Fruit fly (Drosophila melanogaster): ENCODE data around the gene CG3638.

Gene CG3638

dm6 chrX:1275018-1275820 is 38.7 kb upstream of the CG3638 start, which contains the start of gene Atf3 (continued):
- TF ChIP-seq CG34224 (GFP tag; IDR thresholded peaks at IDR 0.05; ENCODE audit: partially characterized antibody) = 0 out of 3 replicates have a peak, but pooled peaks have one; percentile 27
- TF ChIP-seq Rfx (GFP tag; IDR thresholded peaks at IDR 0.05) = peak; percentile 99
- peak; percentile 96 for TF ChIP-seq ci (GFP tag; IDR thresholded peaks at IDR 0.05)
- TF ChIP-seq wor (GFP tag; IDR thresholded peaks at IDR 0.05) = peak; percentile 98
- peak; percentile 96 for TF ChIP-seq sqz (GFP tag; optimal IDR thresholded peaks at IDR 0.05)
- TF ChIP-seq inv (GFP tag; IDR thresholded peaks at IDR 0.05; ENCODE audit: partially characterized antibody) = no peak
- peak; percentile 99 for TF ChIP-seq CG6854 (GFP tag; optimal IDR thresholded peaks at IDR 0.05)
- TF ChIP-seq ap (GFP tag; IDR thresholded peaks at IDR 0.05) = peak; percentile 97
- peak; percentile 90 for TF ChIP-seq Nf-YB (GFP tag; optimal IDR thresholded peaks at IDR 0.05)
- TF ChIP-seq dati (GFP tag; IDR thresholded peaks at IDR 0.05) = peak; percentile 89
- TF ChIP-seq C15 (GFP tag; IDR thresholded peaks at IDR 0.05) = peak; percentile 97
- peak; percentile 99 for TF ChIP-seq Usf (GFP tag; optimal IDR thresholded peaks at IDR 0.05)
- TF ChIP-seq Nf-YA (GFP tag; IDR thresholded peaks at IDR 0.05) = peak; percentile 97
- TF ChIP-seq gem (tag; optimal IDR thresholded peaks at IDR 0.05) = peak; percentile 99
- peak; percentile 98 for TF ChIP-seq CG11085 (GFP tag; IDR thresholded peaks at IDR 0.05)
- peak; percentile 97 for TF ChIP-seq ham (GFP tag; IDR thresholded peaks at IDR 0.05)
- peak; percentile 96 for TF ChIP-seq exex (tag; optimal IDR thresholded peaks at IDR 0.05)
- TF ChIP-seq CG8478 (optimal IDR thresholded peaks at IDR 0.05) = no peak
- TF ChIP-seq Scr (GFP tag; IDR thresholded peaks at IDR 0.05; ENCODE audit: partially characterized antibody) = 0 out of 2 replicates have a peak, but pooled peaks have one; percentile 28
- peak; percentile 98 for TF ChIP-seq ttk (GFP tag; IDR thresholded peaks at IDR 0.05)
- TF ChIP-seq fd64A (GFP tag; optimal IDR thresholded peaks at IDR 0.05) = peak; percentile 98
- TF ChIP-seq org-1 (GFP tag; optimal IDR thresholded peaks at IDR 0.05) = peak; percentile 100
- TF ChIP-seq BtbVII (GFP tag; optimal IDR thresholded peaks at IDR 0.05) = peak; percentile 99
- TF ChIP-seq Hsf (GFP tag; optimal IDR thresholded peaks at IDR 0.05) = peak; percentile 99
- TF ChIP-seq Dip2 (GFP tag; IDR thresholded peaks at IDR 0.05) = peak; percentile 83
- peak; percentile 98 for TF ChIP-seq CG4730 (GFP tag; IDR thresholded peaks at IDR 0.05)
- peak; percentile 99 for TF ChIP-seq nmo (GFP tag; optimal IDR thresholded peaks at IDR 0.05)
- peak in 1 of 2 experiments; percentile 93 for TF ChIP-seq Hr78 (GFP tag; optimal IDR thresholded peaks at IDR 0.05)
- TF ChIP-seq CG14710 (tag; optimal IDR thresholded peaks at IDR 0.05) = peak; percentile 96
- TF ChIP-seq crol (GFP tag; IDR thresholded peaks at IDR 0.05) = peak; percentile 91
- TF ChIP-seq CG10321 (GFP tag; IDR thresholded peaks at IDR 0.05) = peak; percentile 81
- peak; percentile 99 for TF ChIP-seq CG1603 (tag; optimal IDR thresholded peaks at IDR 0.05)
- peak; percentile 99 for TF ChIP-seq sisA (GFP tag; IDR thresholded peaks at IDR 0.05)
- TF ChIP-seq maf-S (GFP tag; optimal IDR thresholded peaks at IDR 0.05) = peak; percentile 99
- TF ChIP-seq Nf-YC (tag; optimal IDR thresholded peaks at IDR 0.05) = peak; percentile 95
- TF ChIP-seq CG1602 (GFP tag; optimal IDR thresholded peaks at IDR 0.05) = peak; percentile 98
- peak; percentile 94 for TF ChIP-seq CG17328 (GFP tag; IDR thresholded peaks at IDR 0.05)
- TF ChIP-seq NC2α (GFP tag; optimal IDR thresholded peaks at IDR 0.05) = peak; percentile 97
- TF ChIP-seq CG13424 (tag; optimal IDR thresholded peaks at IDR 0.05) = peak; percentile 99
- TF ChIP-seq esg (GFP tag; conservative IDR thresholded peaks at IDR 0.05) = peak; percentile 99
- TF ChIP-seq Sox102F (GFP tag; optimal IDR thresholded peaks at IDR 0.05) = peak; percentile 99
- TF ChIP-seq zfh1 (GFP tag; IDR thresholded peaks at IDR 0.05) = peak; percentile 97
- peak; percentile 99 for TF ChIP-seq Xbp1 (GFP tag; optimal IDR thresholded peaks at IDR 0.05)
- TF ChIP-seq Lpt (GFP tag; optimal IDR thresholded peaks at IDR 0.05) = no peak
- peak; percentile 96 for TF ChIP-seq CG3065 (GFP tag; optimal IDR thresholded peaks at IDR 0.05)
- peak; percentile 98 for TF ChIP-seq CG8089 (GFP tag; optimal IDR thresholded peaks at IDR 0.05)
- peak; percentile 94 for TF ChIP-seq CG8281 (tag; optimal IDR thresholded peaks at IDR 0.05)
- no peak for TF ChIP-seq prd (optimal IDR thresholded peaks at IDR 0.05)
- peak; percentile 99 for TF ChIP-seq prd (GFP tag; IDR thresholded peaks at IDR 0.05)
- TF ChIP-seq Dip3 (GFP tag; optimal IDR thresholded peaks at IDR 0.05) = peak; percentile 99

All from whole organism, embryonic.